ENCODE assay signal across 1 fruit fly cellular context in genomic region chr2L:7564856-7565255, dm6.
A peak's percentile ranks its signal among the peaks of the same experiment; 100 is the strongest.
TF ChIP-seq lines count a peak whose summit lies in the region.

No protein-coding gene starts in this region.

TF ChIP-seq in whole organism, embryonic, 481 proteins besides CTCF, POLR2A, EP300 and RAD21 (continued from another document):
- TF ChIP-seq CG13296 (GFP tag; optimal IDR thresholded peaks at IDR 0.05; lab: Kevin White, UChicago) (no peak), Aef1 (GFP tag; IDR thresholded peaks at IDR 0.05; lab: Robert Waterston, UW) (0 out of 3 replicates have a peak, but pooled peaks have one; percentile 41), eve (GFP tag; optimal IDR thresholded peaks at IDR 0.05; lab: Kevin White, UChicago) (peak in 1 of 2 experiments; percentile 39), bcd (GFP tag; optimal IDR thresholded peaks at IDR 0.05; lab: Kevin White, UChicago) (peak; percentile 71), CG11093 (GFP tag; IDR thresholded peaks at IDR 0.05; lab: Robert Waterston, UW) (peak; percentile 46; the same call in 1 of the 3 replicates), CG6175 (GFP tag; IDR thresholded peaks at IDR 0.05; lab: Robert Waterston, UW) (peak; percentile 49; the same call in 1 of the 3 replicates), psq (GFP tag; optimal IDR thresholded peaks at IDR 0.05; lab: Kevin White, UChicago) (no peak), dan (GFP tag; IDR thresholded peaks at IDR 0.05; lab: Robert Waterston, UW) (no peak), CG16813 (GFP tag; IDR thresholded peaks at IDR 0.05; lab: Robert Waterston, UW; ENCODE audit: partially characterized antibody) (no peak), CG7271 (tag; optimal IDR thresholded peaks at IDR 0.05; lab: Kevin White, UChicago) (no peak), gce (GFP tag; IDR thresholded peaks at IDR 0.05; lab: Robert Waterston, UW) (peak; percentile 39; the same call in 1 of the 3 replicates), CG8944 (GFP tag; optimal IDR thresholded peaks at IDR 0.05; lab: Kevin White, UChicago) (peak; percentile 64), CG3847 (GFP tag; IDR thresholded peaks at IDR 0.05; lab: Robert Waterston, UW) (peak; percentile 22; the same call in 1 of the 2 replicates), sug (tag; optimal IDR thresholded peaks at IDR 0.05; lab: Kevin White, UChicago) (no peak), Dfd (GFP tag; optimal IDR thresholded peaks at IDR 0.05; lab: Kevin White, UChicago) (no peak), CHES-1-like (GFP tag; optimal IDR thresholded peaks at IDR 0.05; lab: Kevin White, UChicago) (peak; percentile 56), Sry-δ (GFP tag; optimal IDR thresholded peaks at IDR 0.05; lab: Kevin White, UChicago) (peak; percentile 31), org-1 (GFP tag; optimal IDR thresholded peaks at IDR 0.05; lab: Kevin White, UChicago) (peak; percentile 62), CG3726 (GFP tag; IDR thresholded peaks at IDR 0.05; lab: Robert Waterston, UW) (0 out of 3 replicates have a peak, but pooled peaks have one; percentile 43), CG13123 (GFP tag; optimal IDR thresholded peaks at IDR 0.05; lab: Kevin White, UChicago) (peak; percentile 70), da (GFP tag; optimal IDR thresholded peaks at IDR 0.05; lab: Kevin White, UChicago) (peak; percentile 28), odd (GFP tag; optimal IDR thresholded peaks at IDR 0.05; lab: Kevin White, UChicago) (peak; percentile 58), Rx (GFP tag; IDR thresholded peaks at IDR 0.05; lab: Robert Waterston, UW) (peak; percentile 34; the same call in 1 of the 2 replicates), CG2120 (GFP tag; optimal IDR thresholded peaks at IDR 0.05; lab: Kevin White, UChicago) (peak; percentile 62), CG8290 (GFP tag; optimal IDR thresholded peaks at IDR 0.05; lab: Kevin White, UChicago) (peak; percentile 65), CG8290 (tag; optimal IDR thresholded peaks at IDR 0.05; lab: Kevin White, UChicago) (peak in 1 of 2 experiments; percentile 16), gsb (GFP tag; IDR thresholded peaks at IDR 0.05; lab: Robert Waterston, UW) (no peak), eyg (GFP tag; optimal IDR thresholded peaks at IDR 0.05; lab: Kevin White, UChicago) (peak; percentile 35), Neu2 (GFP tag; optimal IDR thresholded peaks at IDR 0.05; lab: Kevin White, UChicago; ENCODE audit: borderline replicate concordance) (peak; percentile 37), sob (GFP tag; IDR thresholded peaks at IDR 0.05; lab: Robert Waterston, UW) (peak; percentile 69)
